Fruit fly (Drosophila melanogaster) whole organism, prepupa: Measurements from ENCODE around the gene CG9205.

Source experiments
- CG10631 ChIP-seq: fragments of 200-800 bp; sonication (Bioruptor generic); optimal IDR thresholded peaks from 2 replicates; lab custom pipeline; 2016; ENCODE audit warnings: missing biosample characterization, missing genetic modification characterization
- CG10669 ChIP-seq: fragments of 200-800 bp; sonication (Bioruptor generic); optimal IDR thresholded peaks from 3 replicates; lab custom pipeline; 2018; ENCODE audit warnings: missing biosample characterization, mild to moderate bottlenecking, missing genetic modification characterization, moderate library complexity
- CG11294 ChIP-seq: fragments of 200-800 bp; sonication (Bioruptor generic); IDR thresholded peaks from 2 replicates; pipeline ENCODE4 v1.3.6; 2022; ENCODE audit warnings: missing biosample characterization, missing genetic modification characterization
- CG11762 ChIP-seq: fragments of 200-800 bp; sonication (Bioruptor generic); optimal IDR thresholded peaks from 3 replicates; lab custom pipeline; 2016; ENCODE audit warnings: missing biosample characterization, missing genetic modification characterization; ENCODE audit not compliant: insufficient read depth
- CG11902 ChIP-seq: fragments of 200-800 bp; sonication (Bioruptor generic); optimal IDR thresholded peaks from 3 replicates; lab custom pipeline; 2016; ENCODE audit warnings: missing biosample characterization, missing genetic modification characterization
- CG15336 ChIP-seq: fragments of 200-800 bp; sonication (Bioruptor generic); IDR thresholded peaks from 2 replicates; pipeline ENCODE4 v1.3.6; 2022; ENCODE audit warnings: missing biosample characterization, missing genetic modification characterization
- CG3032 ChIP-seq: fragments of 200-800 bp; optimal IDR thresholded peaks from 2 replicates; lab custom pipeline; 2019; ENCODE audit warnings: missing biosample characterization, mild to moderate bottlenecking, missing genetic modification characterization, moderate library complexity
- CG31627 ChIP-seq: fragments of 200-800 bp; sonication (Bioruptor generic); optimal IDR thresholded peaks from 3 replicates; lab custom pipeline; 2016; ENCODE audit warnings: missing biosample characterization, missing genetic modification characterization
- CG32006 ChIP-seq: fragments of 200-800 bp; sonication (Bioruptor generic); optimal IDR thresholded peaks from 3 replicates; lab custom pipeline; 2017; ENCODE audit warnings: missing biosample characterization, mild to moderate bottlenecking, missing genetic modification characterization
- CG34406 ChIP-seq: fragments of 200-800 bp; sonication (Bioruptor generic); optimal IDR thresholded peaks from 3 replicates; lab custom pipeline; 2016; ENCODE audit warnings: missing biosample characterization, missing genetic modification characterization
- CG3919 ChIP-seq: fragments of 200-800 bp; sonication (Bioruptor generic); optimal IDR thresholded peaks from 3 replicates; lab custom pipeline; 2016; ENCODE audit warnings: missing biosample characterization, missing genetic modification characterization
- CG4318 ChIP-seq: fragments of 200-800 bp; sonication (Bioruptor generic); optimal IDR thresholded peaks from 3 replicates; lab custom pipeline; 2017; ENCODE audit warnings: missing biosample characterization, mild to moderate bottlenecking, missing genetic modification characterization
- CG6163 ChIP-seq: fragments of 200-800 bp; sonication (Bioruptor generic); IDR thresholded peaks from 3 replicates; pipeline ENCODE4 v1.3.6; 2022; ENCODE audit warnings: missing biosample characterization, missing genetic modification characterization
- CG6792 ChIP-seq: fragments of 200-800 bp; sonication (Bioruptor generic); optimal IDR thresholded peaks from 3 replicates; lab custom pipeline; 2016; ENCODE audit warnings: missing biosample characterization, missing genetic modification characterization
- CG6808 ChIP-seq: fragments of 200-800 bp; sonication (Bioruptor generic); optimal IDR thresholded peaks from 3 replicates; lab custom pipeline; 2017; ENCODE audit warnings: missing biosample characterization, missing genetic modification characterization, mild to moderate bottlenecking, moderate library complexity, missing genetic modification reagents
- CG6854 ChIP-seq: fragments of 200-800 bp; sonication (Bioruptor generic); optimal IDR thresholded peaks from 2 replicates; lab custom pipeline; 2017; ENCODE audit warnings: missing biosample characterization, mild to moderate bottlenecking, missing genetic modification characterization
- CG7368 ChIP-seq: fragments of 200-800 bp; sonication (Bioruptor generic); optimal IDR thresholded peaks from 3 replicates; lab custom pipeline; 2016; ENCODE audit warnings: missing biosample characterization, missing genetic modification characterization
- CG8119 ChIP-seq: fragments of 200-800 bp; sonication (Bioruptor generic); IDR thresholded peaks from 3 replicates; pipeline ENCODE4 v1.3.6; 2022; ENCODE audit warnings: missing biosample characterization, missing genetic modification characterization
- CG8319 ChIP-seq: fragments of 200-800 bp; sonication (Bioruptor generic); optimal IDR thresholded peaks from 3 replicates; lab custom pipeline; 2016; ENCODE audit warnings: missing biosample characterization, missing genetic modification characterization
- Eip75B ChIP-seq: fragments of 200-800 bp; sonication (Bioruptor generic); optimal IDR thresholded peaks from 3 replicates; lab custom pipeline; 2016; ENCODE audit warnings: missing biosample characterization, missing genetic modification characterization
- Eip78C ChIP-seq: fragments of 200-800 bp; sonication (Bioruptor generic); peaks from one replicate; lab custom pipeline; 2016; ENCODE audit warnings: missing biosample characterization, missing genetic modification characterization
- Ets21C ChIP-seq: fragments of 200-800 bp; sonication (Bioruptor generic); optimal IDR thresholded peaks from 3 replicates; lab custom pipeline; 2016; ENCODE audit warnings: missing biosample characterization, missing genetic modification characterization
- Ets96B ChIP-seq: fragments of 200-800 bp; optimal IDR thresholded peaks from 2 replicates; lab custom pipeline; 2019; ENCODE audit warnings: missing biosample characterization, mild to moderate bottlenecking, missing genetic modification characterization, moderate library complexity
- Gug ChIP-seq: fragments of 200-800 bp; sonication (Bioruptor generic); IDR thresholded peaks from 2 replicates; pipeline ENCODE4 v1.3.6; 2022; ENCODE audit warnings: missing biosample characterization, missing genetic modification characterization
- Hr39 ChIP-seq: fragments of 200-800 bp; sonication (Bioruptor generic); optimal IDR thresholded peaks from 2 replicates; lab custom pipeline; 2016; ENCODE audit warnings: missing biosample characterization, missing genetic modification characterization
- Met ChIP-seq: fragments of 200-800 bp; sonication (Bioruptor generic); optimal IDR thresholded peaks from 3 replicates; lab custom pipeline; 2016; ENCODE audit warnings: missing biosample characterization, missing genetic modification characterization
- OdsH ChIP-seq: fragments of 200-800 bp; sonication (Bioruptor generic); optimal IDR thresholded peaks from 3 replicates; lab custom pipeline; 2016; ENCODE audit warnings: missing biosample characterization, missing genetic modification characterization
- Smox ChIP-seq: fragments of 200-800 bp; sonication (Bioruptor generic); optimal IDR thresholded peaks from 3 replicates; lab custom pipeline; 2016; ENCODE audit warnings: missing biosample characterization, missing genetic modification characterization
- Sox102F ChIP-seq: fragments of 200-800 bp; sonication (Bioruptor generic); optimal IDR thresholded peaks from 2 replicates; lab custom pipeline; 2016; ENCODE audit warnings: missing biosample characterization, mild to moderate bottlenecking, missing genetic modification characterization
- Sox14 ChIP-seq: fragments of 200-800 bp; sonication (Bioruptor generic); optimal IDR thresholded peaks from 3 replicates; lab custom pipeline; 2016; ENCODE audit warnings: missing biosample characterization, missing genetic modification characterization
- Sox15 ChIP-seq: fragments of 200-800 bp; sonication (Bioruptor generic); optimal IDR thresholded peaks from 3 replicates; lab custom pipeline; 2016; ENCODE audit warnings: missing biosample characterization, missing genetic modification characterization
- achi ChIP-seq: fragments of 200-800 bp; sonication (Bioruptor generic); optimal IDR thresholded peaks from 3 replicates; lab custom pipeline; 2016; ENCODE audit warnings: missing biosample characterization, missing genetic modification characterization
- acj6 ChIP-seq: fragments of 200-800 bp; sonication (Bioruptor generic); optimal IDR thresholded peaks from 3 replicates; lab custom pipeline; 2016; ENCODE audit warnings: missing biosample characterization, missing genetic modification characterization
- cyc ChIP-seq: fragments of 200-800 bp; sonication (Bioruptor generic); optimal IDR thresholded peaks from 3 replicates; lab custom pipeline; 2016; ENCODE audit warnings: missing biosample characterization, missing genetic modification characterization
- dsx ChIP-seq: fragments of 200-800 bp; optimal IDR thresholded peaks from 3 replicates; lab custom pipeline; 2019; ENCODE audit warnings: missing biosample characterization, mild to moderate bottlenecking, missing genetic modification characterization, moderate library complexity; ENCODE audit not compliant: poor library complexity, severe bottlenecking
- eg ChIP-seq: fragments of 200-800 bp; sonication (Bioruptor generic); IDR thresholded peaks from 3 replicates; pipeline ENCODE4 v1.3.6; 2022; ENCODE audit warnings: missing biosample characterization, missing genetic modification characterization
- esn ChIP-seq: fragments of 200-800 bp; sonication (Bioruptor generic); optimal IDR thresholded peaks from 2 replicates; lab custom pipeline; 2016; ENCODE audit warnings: missing biosample characterization, mild to moderate bottlenecking, missing genetic modification characterization, moderate library complexity
- fd59A ChIP-seq: fragments of 200-800 bp; sonication (Bioruptor generic); optimal IDR thresholded peaks from 2 replicates; lab custom pipeline; 2017; ENCODE audit warnings: missing biosample characterization, mild to moderate bottlenecking, missing genetic modification characterization, missing genetic modification reagents
- fkh ChIP-seq: fragments of 200-800 bp; sonication (Bioruptor generic); optimal IDR thresholded peaks from 3 replicates; lab custom pipeline; 2017; ENCODE audit warnings: missing biosample characterization, mild to moderate bottlenecking, missing genetic modification characterization, moderate library complexity
- lz ChIP-seq: fragments of 200-800 bp; sonication (Bioruptor generic); optimal IDR thresholded peaks from 3 replicates; lab custom pipeline; 2016; ENCODE audit warnings: missing biosample characterization, missing genetic modification characterization
- pdm3 ChIP-seq: fragments of 200-800 bp; sonication (Bioruptor generic); optimal IDR thresholded peaks from 3 replicates; lab custom pipeline; 2016; ENCODE audit warnings: missing biosample characterization, missing genetic modification characterization
- salr ChIP-seq, 2 experiments: fragments of 200-800 bp; sonication (Bioruptor generic); optimal IDR thresholded peaks; 3 replicates each; lab custom pipeline; 2016 to 2018; ENCODE audit warnings: missing biosample characterization in 2 of 2, missing genetic modification characterization in 2 of 2, mild to moderate bottlenecking in 1 of 2
- spab ChIP-seq: fragments of 200-800 bp; sonication (Bioruptor generic); optimal IDR thresholded peaks from 2 replicates; lab custom pipeline; 2017; ENCODE audit warnings: missing biosample characterization, mild to moderate bottlenecking, missing genetic modification characterization, missing genetic modification reagents
- ss ChIP-seq, 2 experiments: fragments of 200-800 bp; sonication (Bioruptor generic); optimal IDR thresholded peaks; 2 replicates in 1 of 2; 3 replicates in 1 of 2; lab custom pipeline; 2017 to 2018; ENCODE audit warnings: mild to moderate bottlenecking in 2 of 2, missing biosample characterization in 2 of 2, missing genetic modification characterization in 2 of 2, moderate library complexity in 1 of 2
- svp ChIP-seq: fragments of 200-800 bp; sonication (Bioruptor generic); peaks from one replicate; lab custom pipeline; 2016; ENCODE audit warnings: missing biosample characterization, missing genetic modification characterization
- topi ChIP-seq: fragments of 200-800 bp; sonication (Bioruptor generic); optimal IDR thresholded peaks from 3 replicates; lab custom pipeline; 2016; ENCODE audit warnings: missing biosample characterization, missing genetic modification characterization

Gene CG9205

DNA sequence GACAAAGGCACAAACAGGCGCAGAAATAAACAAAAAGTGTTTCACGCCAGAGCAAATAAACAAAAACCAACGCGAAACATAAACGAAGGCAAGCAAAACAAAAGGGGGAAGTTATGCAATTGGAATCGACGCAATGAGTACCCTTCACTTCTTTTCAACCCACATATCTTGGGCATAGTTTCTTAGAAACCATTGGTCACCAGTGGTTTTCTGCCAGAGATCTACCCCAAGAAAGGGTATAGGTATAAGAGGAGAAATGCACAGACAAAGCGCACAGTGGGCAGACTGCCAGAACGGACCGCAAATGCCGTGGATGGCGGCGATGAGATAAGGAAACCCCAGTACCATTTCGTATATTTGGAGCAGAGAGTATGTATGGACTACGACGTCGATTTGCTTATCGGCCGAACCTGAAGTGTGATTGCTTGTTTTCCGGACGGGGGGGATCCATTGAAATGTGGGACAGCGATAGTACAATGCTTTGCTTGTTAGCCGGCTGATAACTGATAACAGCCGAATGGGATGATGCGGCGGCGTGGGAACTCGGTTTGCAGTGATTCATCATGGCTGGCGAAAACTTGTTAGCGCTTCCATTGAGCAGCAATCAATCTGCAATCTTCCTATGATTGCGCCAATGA, 3.5 kb upstream of the CG9205 start (continued):
- peak; percentile 17 for TF ChIP-seq fd59A
- peak; percentile 72 for TF ChIP-seq CG6163 (GFP tag; lab: Robert Waterston, UW)
- TF ChIP-seq lz (GFP tag; lab: Kevin White, UChicago) = peak; percentile 67
- peak; percentile 92 for TF ChIP-seq svp
- TF ChIP-seq OdsH (GFP tag; lab: Kevin White, UChicago) = peak; percentile 48
- TF ChIP-seq Ets96B = peak; percentile 42
- peak; percentile 43; the same call in 1 of the 3 replicates for TF ChIP-seq CG8119 (GFP tag; lab: Robert Waterston, UW)
- peak; percentile 51 for TF ChIP-seq acj6
- peak; percentile 45 for TF ChIP-seq pdm3 (GFP tag; lab: Kevin White, UChicago)
- TF ChIP-seq salr (GFP tag; optimal IDR thresholded peaks at IDR 0.05; lab: Kevin White, UChicago) = peak in 1 of 2 experiments; percentile 10
- peak; percentile 62 for TF ChIP-seq eg (GFP tag; lab: Robert Waterston, UW)
- peak; percentile 45 for TF ChIP-seq CG3919
- TF ChIP-seq Eip75B = peak; percentile 59
- TF ChIP-seq CG32006 = peak; percentile 43
- TF ChIP-seq CG15336 (GFP tag; lab: Robert Waterston, UW) = peak; percentile 56; the same call in 1 of the 2 replicates
- peak; percentile 25 for TF ChIP-seq CG7368 (GFP tag; lab: Kevin White, UChicago)
- TF ChIP-seq spab (GFP tag; lab: Kevin White, UChicago) = peak; percentile 14
- peak; percentile 81 for TF ChIP-seq Sox14 (GFP tag; lab: Kevin White, UChicago)

DNA sequence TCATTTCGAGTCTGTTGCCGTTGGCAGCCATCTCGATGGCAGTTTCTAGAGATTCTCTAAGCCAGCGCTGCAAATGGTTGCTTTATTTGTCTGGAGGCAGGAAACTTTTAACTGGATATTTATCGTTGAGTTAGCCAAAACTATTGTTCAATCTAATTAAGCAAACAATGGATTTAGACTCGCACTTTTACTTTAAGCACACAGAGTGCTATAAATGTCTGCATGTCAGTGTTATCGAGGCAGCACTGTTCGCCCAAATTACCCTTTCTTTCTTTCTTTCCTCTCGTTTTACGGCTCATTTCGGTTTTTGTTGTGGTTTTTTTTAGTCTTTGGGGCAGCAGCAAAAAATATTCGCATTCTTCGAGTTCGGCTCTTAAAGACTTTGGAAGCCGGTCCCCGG, 2.8 kb upstream of the CG9205 start:
- TF ChIP-seq CG6854 (GFP tag; lab: Kevin White, UChicago) (no peak), achi (GFP tag; lab: Kevin White, UChicago) (peak; percentile 17), Met (GFP tag; lab: Kevin White, UChicago) (peak; percentile 33), Sox15 (peak; percentile 3), Ets96B (no peak), CG32006 (no peak), CG6792 (GFP tag; lab: Kevin White, UChicago) (peak; percentile 19), CG3919 (peak; percentile 34), ss (GFP tag; optimal IDR thresholded peaks at IDR 0.05; lab: Kevin White, UChicago) (no peak), Ets21C (GFP tag; lab: Kevin White, UChicago) (peak; percentile 2), pdm3 (GFP tag; lab: Kevin White, UChicago) (no peak), salr (GFP tag; optimal IDR thresholded peaks at IDR 0.05; lab: Kevin White, UChicago) (no peak), svp (no peak), dsx (no peak), CG11294 (GFP tag; lab: Robert Waterston, UW) (no peak), CG3032 (tag; lab: Kevin White, UChicago) (peak; percentile 21), CG31627 (GFP tag; lab: Kevin White, UChicago) (peak; percentile 29), Sox14 (GFP tag; lab: Kevin White, UChicago) (no peak), Hr39 (GFP tag; lab: Kevin White, UChicago) (peak; percentile 45), lz (GFP tag; lab: Kevin White, UChicago) (peak; percentile 58), cyc (peak; percentile 39), CG4318 (GFP tag; lab: Kevin White, UChicago) (no peak), acj6 (peak; percentile 7), CG10631 (GFP tag; lab: Kevin White, UChicago) (peak; percentile 12), esn (GFP tag; lab: Kevin White, UChicago) (peak; percentile 44), CG11762 (GFP tag; lab: Kevin White, UChicago) (no peak), Sox102F (GFP tag; lab: Kevin White, UChicago) (peak; percentile 44), fkh (GFP tag; lab: Kevin White, UChicago) (no peak), CG34406 (GFP tag; lab: Kevin White, UChicago) (no peak), CG10669 (GFP tag; lab: Kevin White, UChicago) (peak; percentile 31), CG7368 (GFP tag; lab: Kevin White, UChicago) (no peak), CG8319 (GFP tag; lab: Kevin White, UChicago) (no peak), Smox (peak; percentile 31), topi (GFP tag; lab: Kevin White, UChicago) (peak; percentile 39), CG6808 (GFP tag; lab: Kevin White, UChicago) (no peak), CG8119 (GFP tag; lab: Robert Waterston, UW) (no peak), Gug (no peak), OdsH (GFP tag; lab: Kevin White, UChicago) (peak; percentile 11), Eip78C (GFP tag; lab: Kevin White, UChicago) (peak; percentile 75), CG11902 (GFP tag; lab: Kevin White, UChicago) (peak; percentile 43), eg (GFP tag; lab: Robert Waterston, UW) (no peak)
